Fruit fly (Drosophila melanogaster): Measurements from ENCODE around the gene CG4757.

The CG4757 gene

DNA sequence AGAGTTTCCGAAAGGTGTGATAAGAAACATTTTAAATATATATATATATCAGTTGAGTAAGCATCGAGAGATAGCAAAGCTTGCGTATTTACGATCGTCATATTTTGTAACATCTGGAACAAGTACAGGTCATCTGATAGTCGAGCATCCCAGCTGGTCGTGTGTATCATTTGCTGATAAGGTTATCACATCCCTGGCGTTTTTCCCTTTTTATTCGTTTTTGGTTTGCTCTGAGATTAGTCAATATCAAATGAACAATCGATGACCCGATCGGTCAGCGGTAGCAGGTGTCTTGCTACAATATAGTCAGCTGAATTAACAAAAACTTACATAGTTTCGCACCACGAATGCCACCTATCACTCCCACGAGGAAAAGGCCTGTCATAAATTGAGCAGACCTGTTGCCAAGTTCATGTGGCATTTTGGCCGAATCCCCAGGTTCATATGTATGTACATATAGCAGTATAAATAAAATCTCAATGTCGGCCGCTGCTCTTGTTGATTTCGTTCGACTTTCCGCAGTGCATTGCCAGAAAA, 39.9 kb downstream of the CG4757 start (continued):
- TF ChIP-seq Sp1 (GFP tag; optimal IDR thresholded peaks at IDR 0.05) (peak; percentile 74), sage (GFP tag; optimal IDR thresholded peaks at IDR 0.05) (peak; percentile 80), jim (GFP tag; optimal IDR thresholded peaks at IDR 0.05) (no peak)

- TF ChIP-seq psq (GFP tag; optimal IDR thresholded peaks at IDR 0.05) (no peak), Myc (optimal IDR thresholded peaks at IDR 0.05) (peak; percentile 13), sv (GFP tag; optimal IDR thresholded peaks at IDR 0.05) (no peak), br (GFP tag; optimal IDR thresholded peaks at IDR 0.05) (no peak), brk (GFP tag; optimal IDR thresholded peaks at IDR 0.05) (peak; percentile 6), Hr83 (GFP tag; optimal IDR thresholded peaks at IDR 0.05; ENCODE audit: poor library complexity, severe bottlenecking) (no peak), Abd-B (GFP tag; optimal IDR thresholded peaks at IDR 0.05) (no peak), dmrt93B (GFP tag; optimal IDR thresholded peaks at IDR 0.05) (no peak), Dfd (GFP tag; optimal IDR thresholded peaks at IDR 0.05) (no peak), sage (GFP tag; optimal IDR thresholded peaks at IDR 0.05) (no peak), Dif (GFP tag; optimal IDR thresholded peaks at IDR 0.05; ENCODE audit: partially characterized antibody) (no peak), Mio (GFP tag; optimal IDR thresholded peaks at IDR 0.05) (no peak), Rel (GFP tag; optimal IDR thresholded peaks at IDR 0.05) (no peak), Rel (tag; optimal IDR thresholded peaks at IDR 0.05) (no peak), fru (GFP tag; optimal IDR thresholded peaks at IDR 0.05) (no peak)
Measured at dm6 chr3R:11208766-11209331, 47.8 kb downstream of the CG4757 start.

- TF ChIP-seq Rel (GFP tag; optimal IDR thresholded peaks at IDR 0.05): no peak
- TF ChIP-seq Rel (tag; optimal IDR thresholded peaks at IDR 0.05): peak; percentile 52
- no peak for TF ChIP-seq pan (optimal IDR thresholded peaks at IDR 0.05)
- TF ChIP-seq Hr83 (GFP tag; optimal IDR thresholded peaks at IDR 0.05; ENCODE audit: poor library complexity, severe bottlenecking): peak; percentile 82
- TF ChIP-seq br (GFP tag; optimal IDR thresholded peaks at IDR 0.05): peak; percentile 40
- peak; percentile 58 for TF ChIP-seq sv (GFP tag; optimal IDR thresholded peaks at IDR 0.05)
- peak; percentile 66 for TF ChIP-seq Hnf4 (GFP tag; optimal IDR thresholded peaks at IDR 0.05)
- TF ChIP-seq dsf (GFP tag; optimal IDR thresholded peaks at IDR 0.05; ENCODE audit: borderline replicate concordance): peak; percentile 46
- TF ChIP-seq Jra (GFP tag; optimal IDR thresholded peaks at IDR 0.05): peak; percentile 65
- TF ChIP-seq sage (GFP tag; optimal IDR thresholded peaks at IDR 0.05): no peak
- TF ChIP-seq Hr78 (GFP tag; optimal IDR thresholded peaks at IDR 0.05): no peak
- peak; percentile 72 for TF ChIP-seq Dif (GFP tag; optimal IDR thresholded peaks at IDR 0.05; ENCODE audit: partially characterized antibody)
- no peak for TF ChIP-seq GATAd (GFP tag; optimal IDR thresholded peaks at IDR 0.05)
- TF ChIP-seq HLH106 (tag; optimal IDR thresholded peaks at IDR 0.05): peak; percentile 43
- no peak for TF ChIP-seq lola (GFP tag; optimal IDR thresholded peaks at IDR 0.05)
- peak; percentile 57 for TF ChIP-seq rgr (GFP tag; optimal IDR thresholded peaks at IDR 0.05)
- TF ChIP-seq dl (GFP tag; optimal IDR thresholded peaks at IDR 0.05; ENCODE audit: insufficient read depth in 1 of 2, partially characterized antibody in 2 of 2): no peak
- TF ChIP-seq N (GFP tag; optimal IDR thresholded peaks at IDR 0.05): no peak
- no peak for TF ChIP-seq jim (GFP tag; optimal IDR thresholded peaks at IDR 0.05)
- no peak for TF ChIP-seq Dfd (GFP tag; optimal IDR thresholded peaks at IDR 0.05)
- no peak for TF ChIP-seq Mio (GFP tag; optimal IDR thresholded peaks at IDR 0.05)
- TF ChIP-seq fru (GFP tag; optimal IDR thresholded peaks at IDR 0.05): peak; percentile 63
- peak; percentile 66 for TF ChIP-seq Sp1 (GFP tag; optimal IDR thresholded peaks at IDR 0.05)
- TF ChIP-seq woc (GFP tag; optimal IDR thresholded peaks at IDR 0.05): peak; percentile 48
- TF ChIP-seq Abd-B (GFP tag; optimal IDR thresholded peaks at IDR 0.05): no peak
- no peak for TF ChIP-seq usp (GFP tag; optimal IDR thresholded peaks at IDR 0.05)
- peak; percentile 17 for TF ChIP-seq CG9705 (GFP tag; optimal IDR thresholded peaks at IDR 0.05)
- TF ChIP-seq psq (GFP tag; optimal IDR thresholded peaks at IDR 0.05): peak; percentile 63
- no peak for TF ChIP-seq CrebA (GFP tag; optimal IDR thresholded peaks at IDR 0.05; ENCODE audit: borderline replicate concordance)
- TF ChIP-seq CG32264 (GFP tag; optimal IDR thresholded peaks at IDR 0.05): no peak
- TF ChIP-seq h (GFP tag; optimal IDR thresholded peaks at IDR 0.05): peak; percentile 64
- peak; percentile 51 for TF ChIP-seq Myc (optimal IDR thresholded peaks at IDR 0.05)
- TF ChIP-seq foxo (GFP tag; optimal IDR thresholded peaks at IDR 0.05): peak in 1 of 2 experiments; percentile 71
- TF ChIP-seq brk (GFP tag; optimal IDR thresholded peaks at IDR 0.05): peak; percentile 77
- peak; percentile 24 for TF ChIP-seq dmrt93B (GFP tag; optimal IDR thresholded peaks at IDR 0.05)
- TF ChIP-seq ey (GFP tag; optimal IDR thresholded peaks at IDR 0.05): peak; percentile 49
- TF ChIP-seq Vsx2 (GFP tag; optimal IDR thresholded peaks at IDR 0.05; ENCODE audit: partially characterized antibody): no peak
- TF ChIP-seq OdsH (GFP tag; optimal IDR thresholded peaks at IDR 0.05): peak; percentile 13
- no peak for TF ChIP-seq tai (GFP tag; optimal IDR thresholded peaks at IDR 0.05)
Measured at dm6 chr3R:11209801-11210402, 48.9 kb downstream of the CG4757 start, which contains the start of the genes SdhC and Tctp. Gene SdhC, minus strand, starts transcription at chr3R:11209849. Gene Tctp, plus strand, starts transcription at chr3R:11210247.
